Fruit fly (Drosophila melanogaster) whole organism, embryonic: ENCODE results near the gene CG4025.
A peak's percentile ranks its signal among the peaks of the same experiment; 100 is the strongest.

Experiments
- BEAF-32 ChIP-seq: fragments of 200-800 bp; sonication (Bioruptor generic); optimal IDR thresholded peaks from 3 replicates; lab custom pipeline; 2017; ENCODE audit warnings: missing biosample characterization, missing genetic modification characterization, mild to moderate bottlenecking, moderate library complexity, missing genetic modification reagents
- CG1024 ChIP-seq: fragments of 200-800 bp; sonication (Bioruptor generic); IDR thresholded peaks from 2 replicates; pipeline ENCODE4 v1.3.6; 2022; ENCODE audit warnings: missing biosample characterization, missing genetic modification characterization
- CG10431 ChIP-seq: fragments of 200-800 bp; sonication (Bioruptor generic); optimal IDR thresholded peaks from 3 replicates; lab custom pipeline; 2018; ENCODE audit warnings: missing biosample characterization, mild to moderate bottlenecking, missing genetic modification characterization
- CG11695 ChIP-seq: fragments of 200-800 bp; sonication (Bioruptor generic); IDR thresholded peaks from 3 replicates; pipeline ENCODE4 v1.3.6; 2022; ENCODE audit warnings: missing biosample characterization, missing genetic modification characterization
- CG11696 ChIP-seq: fragments of 200-800 bp; sonication (Bioruptor generic); IDR thresholded peaks from 2 replicates; pipeline ENCODE4 v1.3.6; 2022; ENCODE audit warnings: missing biosample characterization, missing genetic modification characterization
- CG12659 ChIP-seq: fragments of 200-800 bp; sonication (Bioruptor generic); optimal IDR thresholded peaks from 3 replicates; lab custom pipeline; 2017; ENCODE audit warnings: mild to moderate bottlenecking, missing biosample characterization, missing genetic modification reagents, missing genetic modification characterization
- CG13296 ChIP-seq: fragments of 200-800 bp; sonication (Bioruptor generic); optimal IDR thresholded peaks from 3 replicates; lab custom pipeline; 2018; ENCODE audit warnings: missing biosample characterization, mild to moderate bottlenecking, missing genetic modification characterization
- CG14860 ChIP-seq: fragments of 200-800 bp; sonication (Bioruptor generic); IDR thresholded peaks from 3 replicates; pipeline ENCODE4 v1.3.6; 2022; ENCODE audit warnings: missing biosample characterization, missing genetic modification characterization; ENCODE audit not compliant: partially characterized antibody
- CG15479 ChIP-seq: fragments of 200-800 bp; sonication (Bioruptor generic); optimal IDR thresholded peaks from 3 replicates; lab custom pipeline; 2019; ENCODE audit warnings: missing biosample characterization, mild to moderate bottlenecking, missing genetic modification characterization, moderate library complexity
- CG17802 ChIP-seq: fragments of 200-800 bp; sonication (Bioruptor generic); optimal IDR thresholded peaks from 2 replicates; lab custom pipeline; 2018; ENCODE audit warnings: missing biosample characterization, mild to moderate bottlenecking, missing genetic modification characterization, moderate library complexity
- CG18262 ChIP-seq: fragments of 200-800 bp; optimal IDR thresholded peaks from 3 replicates; lab custom pipeline; 2019; ENCODE audit warnings: missing biosample characterization, mild to moderate bottlenecking, missing genetic modification characterization, moderate library complexity
- CG33213 ChIP-seq: fragments of 200-800 bp; sonication (Bioruptor generic); optimal IDR thresholded peaks from 3 replicates; lab custom pipeline; 2016; ENCODE audit warnings: missing biosample characterization, missing genetic modification characterization
- CG3407 ChIP-seq: fragments of 200-800 bp; sonication (Bioruptor generic); optimal IDR thresholded peaks from 2 replicates; lab custom pipeline; 2018; ENCODE audit warnings: missing biosample characterization, mild to moderate bottlenecking, missing genetic modification characterization
- CG3995 ChIP-seq: fragments of 200-800 bp; sonication (Bioruptor generic); optimal IDR thresholded peaks from 3 replicates; lab custom pipeline; 2016; ENCODE audit warnings: missing biosample characterization, missing genetic modification characterization
- CG4328 ChIP-seq: fragments of 200-800 bp; sonication (Bioruptor generic); optimal IDR thresholded peaks from 3 replicates; lab custom pipeline; 2017; ENCODE audit warnings: missing biosample characterization, missing genetic modification reagents, missing genetic modification characterization
- CG4404 ChIP-seq: fragments of 200-800 bp; sonication (Bioruptor generic); IDR thresholded peaks from 2 replicates; pipeline ENCODE4 v1.3.6; 2022; ENCODE audit warnings: missing biosample characterization, missing genetic modification characterization
- CG6689 ChIP-seq: fragments of 200-800 bp; sonication (Bioruptor generic); IDR thresholded peaks from 2 replicates; pipeline ENCODE4 v1.3.6; 2022; ENCODE audit warnings: missing biosample characterization, missing genetic modification characterization
- CG6813 ChIP-seq: fragments of 200-800 bp; sonication (Bioruptor generic); optimal IDR thresholded peaks from 2 replicates; lab custom pipeline; 2017; ENCODE audit warnings: missing biosample characterization, missing genetic modification characterization, mild to moderate bottlenecking, moderate library complexity, missing genetic modification reagents
- CG7745 ChIP-seq: fragments of 200-800 bp; sonication (Bioruptor generic); optimal IDR thresholded peaks from 2 replicates; lab custom pipeline; 2018; ENCODE audit warnings: missing biosample characterization, mild to moderate bottlenecking, missing genetic modification characterization, moderate library complexity
- Dbx ChIP-seq: fragments of 200-800 bp; sonication (Bioruptor generic); IDR thresholded peaks from 3 replicates; pipeline ENCODE4 v1.3.6; 2022; ENCODE audit warnings: missing biosample characterization, missing genetic modification characterization
- Fer2 ChIP-seq: fragments of 200-800 bp; sonication (Bioruptor generic); optimal IDR thresholded peaks from 2 replicates; lab custom pipeline; 2018; ENCODE audit warnings: missing biosample characterization, mild to moderate bottlenecking, missing genetic modification characterization, moderate library complexity
- Gug ChIP-seq: fragments of 200-800 bp; sonication (Bioruptor generic); IDR thresholded peaks from 4 replicates; pipeline ENCODE4 v1.3.6; 2022; ENCODE audit warnings: missing biosample characterization, missing genetic modification characterization
- HHEX ChIP-seq: fragments of 200-800 bp; sonication (Bioruptor generic); optimal IDR thresholded peaks from 3 replicates; lab custom pipeline; 2017; ENCODE audit warnings: missing biosample characterization, mild to moderate bottlenecking, missing genetic modification characterization, missing genetic modification reagents
- Hey ChIP-seq: fragments of 200-800 bp; sonication (Bioruptor generic); optimal IDR thresholded peaks from 3 replicates; lab custom pipeline; 2018; ENCODE audit warnings: missing biosample characterization, mild to moderate bottlenecking, missing genetic modification characterization
- MBD-R2 ChIP-seq: fragments of 200-800 bp; sonication (Bioruptor generic); IDR thresholded peaks from 2 replicates; pipeline ENCODE4 v1.3.6; 2022; ENCODE audit warnings: missing biosample characterization, missing genetic modification characterization
- Myb ChIP-seq: fragments of 200-800 bp; sonication (Bioruptor generic); optimal IDR thresholded peaks from 2 replicates; lab custom pipeline; 2016; ENCODE audit warnings: missing biosample characterization, missing genetic modification characterization
- NFAT ChIP-seq: fragments of 200-800 bp; sonication (Bioruptor generic); IDR thresholded peaks from 2 replicates; pipeline ENCODE4 v1.3.6; 2022; ENCODE audit warnings: missing biosample characterization, missing genetic modification characterization
- NK7.1 ChIP-seq: fragments of 200-800 bp; sonication (Bioruptor generic); optimal IDR thresholded peaks from 3 replicates; lab custom pipeline; 2016; ENCODE audit warnings: missing biosample characterization, missing genetic modification characterization
- Neu2 ChIP-seq: fragments of 200-800 bp; sonication (Bioruptor generic); optimal IDR thresholded peaks from 3 replicates; lab custom pipeline; 2016; ENCODE audit warnings: missing biosample characterization, missing genetic modification characterization, borderline replicate concordance
- Pdp1 ChIP-seq, 2 experiments: fragments of 200-800 bp; sonication (Bioruptor generic); optimal IDR thresholded peaks; 3 replicates each; lab custom pipeline; 2016; ENCODE audit warnings: missing biosample characterization in 2 of 2, missing genetic modification characterization in 2 of 2, mild to moderate bottlenecking in 1 of 2, moderate library complexity in 1 of 2
- Side ChIP-seq: fragments of 200-800 bp; sonication (Bioruptor generic); optimal IDR thresholded peaks from 2 replicates; lab custom pipeline; 2016; ENCODE audit warnings: missing biosample characterization, missing genetic modification characterization
- crc ChIP-seq: fragments of 200-800 bp; sonication (Bioruptor generic); optimal IDR thresholded peaks from 2 replicates; lab custom pipeline; 2016; ENCODE audit warnings: missing biosample characterization, missing genetic modification characterization
- dpn ChIP-seq, 2 experiments: fragments of 200-800 bp; sonication (Bioruptor generic); optimal IDR thresholded peaks; 3 replicates each; lab custom pipeline; 2016; ENCODE audit warnings: missing biosample characterization in 2 of 2, missing genetic modification characterization in 2 of 2
- en ChIP-seq: fragments of 200-800 bp; sonication (Bioruptor generic); optimal IDR thresholded peaks from 2 replicates; lab custom pipeline; 2016; ENCODE audit warnings: missing biosample characterization, missing genetic modification characterization
- gem ChIP-seq: fragments of 200-800 bp; sonication (Bioruptor generic); optimal IDR thresholded peaks from 2 replicates; lab custom pipeline; 2019; ENCODE audit warnings: missing biosample characterization, mild to moderate bottlenecking, missing genetic modification characterization, moderate library complexity
- her ChIP-seq: fragments of 200-800 bp; sonication (Bioruptor generic); optimal IDR thresholded peaks from 2 replicates; lab custom pipeline; 2016; ENCODE audit warnings: missing biosample characterization, missing genetic modification characterization
- insv ChIP-seq, 2 experiments: fragments of 200-800 bp; sonication (Bioruptor generic); optimal IDR thresholded peaks; 3 replicates each; lab custom pipeline; 2016 to 2018; ENCODE audit warnings: missing biosample characterization in 2 of 2, missing genetic modification characterization in 2 of 2
- nom ChIP-seq: fragments of 200-800 bp; sonication (Bioruptor generic); optimal IDR thresholded peaks from 2 replicates; lab custom pipeline; 2017; ENCODE audit warnings: missing biosample characterization, missing genetic modification characterization, mild to moderate bottlenecking, moderate library complexity, missing genetic modification reagents
- pros ChIP-seq: fragments of 200-800 bp; sonication (Bioruptor generic); optimal IDR thresholded peaks from 3 replicates; lab custom pipeline; 2019; ENCODE audit warnings: missing biosample characterization, mild to moderate bottlenecking, missing genetic modification characterization, moderate library complexity
- sc ChIP-seq, 3 experiments: fragments of >200 bp in 2 of 3; fragments of 200-800 bp in 1 of 3; sonication (Bioruptor generic) in 1 of 3; optimal IDR thresholded peaks; 2 replicates in 2 of 3; 3 replicates in 1 of 3; lab custom pipeline; 2017; ENCODE audit warnings: mild to moderate bottlenecking in 1 of 3, missing biosample characterization in 1 of 3, missing genetic modification characterization in 1 of 3, missing genetic modification reagents in 1 of 3
- sd ChIP-seq: fragments of 200-800 bp; sonication (Bioruptor generic); optimal IDR thresholded peaks from 3 replicates; lab custom pipeline; 2018; ENCODE audit warnings: missing biosample characterization, mild to moderate bottlenecking, missing genetic modification characterization, moderate library complexity
- sim ChIP-seq: fragments of 200-800 bp; sonication (Bioruptor generic); IDR thresholded peaks from 2 replicates; pipeline ENCODE4 v1.3.6; 2022; ENCODE audit warnings: missing biosample characterization, missing genetic modification characterization
- tgo ChIP-seq: fragments of 200-800 bp; sonication (Bioruptor generic); IDR thresholded peaks from 3 replicates; pipeline ENCODE4 v1.3.6; 2022; ENCODE audit warnings: missing biosample characterization, missing genetic modification characterization
- tll ChIP-seq, 2 experiments: fragments of 200-800 bp in 1 of 2; fragments of >200 bp in 1 of 2; sonication (Bioruptor generic) in 1 of 2; optimal IDR thresholded peaks; 2 replicates each; lab custom pipeline; 2017 to 2019; ENCODE audit warnings: missing biosample characterization in 2 of 2, missing genetic modification characterization in 2 of 2, mild to moderate bottlenecking in 1 of 2, moderate library complexity in 1 of 2
- toy ChIP-seq: fragments of 200-800 bp; sonication (Bioruptor generic); IDR thresholded peaks from 2 replicates; pipeline ENCODE4 v1.3.6; 2022; ENCODE audit warnings: missing biosample characterization, missing genetic modification characterization
- ttk ChIP-seq: fragments of 200-800 bp; sonication (Bioruptor generic); IDR thresholded peaks from 2 replicates; pipeline ENCODE4 v2.1.2; 2022; ENCODE audit warnings: missing biosample characterization, missing genetic modification characterization
- unpg ChIP-seq: fragments of 200-800 bp; sonication (Bioruptor generic); optimal IDR thresholded peaks from 3 replicates; lab custom pipeline; 2018; ENCODE audit warnings: missing biosample characterization, mild to moderate bottlenecking, missing genetic modification characterization, moderate library complexity
- wek ChIP-seq: fragments of 200-800 bp; sonication (Bioruptor generic); optimal IDR thresholded peaks from 3 replicates; lab custom pipeline; 2018; ENCODE audit warnings: missing biosample characterization, mild to moderate bottlenecking, missing genetic modification characterization, moderate library complexity

The CG4025 gene

dm6 chrX:2083678-2084162 lies 7.0 kb downstream of the CG4025 start (continued):
- peak; percentile 69; the same call in 1 of the 3 replicates for TF ChIP-seq Dbx (GFP tag; lab: Robert Waterston, UW)
- TF ChIP-seq MBD-R2 (GFP tag; lab: Robert Waterston, UW), result peak; percentile 41; the same call in 1 of the 2 replicates
- TF ChIP-seq unpg (GFP tag; lab: Kevin White, UChicago), result peak; percentile 83
- TF ChIP-seq CG13296 (GFP tag; lab: Kevin White, UChicago), result peak; percentile 55
- TF ChIP-seq ttk (GFP tag; lab: Robert Waterston, UW), result peak; percentile 84
- TF ChIP-seq CG33213 (GFP tag; lab: Kevin White, UChicago), result peak; percentile 73
- TF ChIP-seq crc, result peak; percentile 62
- TF ChIP-seq Hey (tag; lab: Kevin White, UChicago), result no peak
- peak; percentile 68 for TF ChIP-seq Myb (GFP tag; lab: Kevin White, UChicago)
- TF ChIP-seq NFAT (GFP tag; lab: Robert Waterston, UW), result peak; percentile 62
- peak; percentile 82 for TF ChIP-seq CG12659
- peak; percentile 85 to 91 for TF ChIP-seq dpn (GFP tag; optimal IDR thresholded peaks at IDR 0.05; lab: Kevin White, UChicago)
- TF ChIP-seq Gug (GFP tag; lab: Robert Waterston, UW), result peak; percentile 84
- TF ChIP-seq pros, result peak; percentile 41
- peak; percentile 53 for TF ChIP-seq sd
- TF ChIP-seq wek, result peak; percentile 86
- TF ChIP-seq CG11696 (GFP tag; lab: Robert Waterston, UW), result peak; percentile 69; the same call in 1 of the 2 replicates
- TF ChIP-seq CG10431, result peak; percentile 29
- no peak for TF ChIP-seq CG3995 (GFP tag; lab: Kevin White, UChicago)
- peak; percentile 46; the same call in 1 of the 2 replicates for TF ChIP-seq sim (GFP tag; lab: Robert Waterston, UW)
- TF ChIP-seq CG3407 (GFP tag; lab: Kevin White, UChicago), result peak; percentile 75
- TF ChIP-seq CG11695, result peak; percentile 82
- TF ChIP-seq Side (GFP tag; lab: Kevin White, UChicago), result peak; percentile 82
- TF ChIP-seq Pdp1 (GFP tag; optimal IDR thresholded peaks at IDR 0.05; lab: Kevin White, UChicago), result peak; percentile 76 to 96
- peak; percentile 84 for TF ChIP-seq tgo (GFP tag; lab: Robert Waterston, UW)
- peak; percentile 42; the same call in 1 of the 2 replicates for TF ChIP-seq CG1024
- peak; percentile 8 for TF ChIP-seq CG4328
- peak; percentile 83 for TF ChIP-seq CG18262
- no peak for TF ChIP-seq CG15479
- peak; percentile 87 for TF ChIP-seq her (GFP tag; lab: Kevin White, UChicago)
- TF ChIP-seq CG17802 (tag; lab: Kevin White, UChicago), result peak; percentile 43
- TF ChIP-seq gem (tag; lab: Kevin White, UChicago), result peak; percentile 84
- 0 out of 2 replicates have a peak, but pooled peaks have one; percentile 50 for TF ChIP-seq toy (GFP tag; lab: Robert Waterston, UW)
- no peak for TF ChIP-seq BEAF-32 (GFP tag; lab: Kevin White, UChicago)
- TF ChIP-seq CG6689 (GFP tag; lab: Robert Waterston, UW), result peak; percentile 82
- no peak for TF ChIP-seq Neu2
- TF ChIP-seq sc (optimal IDR thresholded peaks at IDR 0.05; lab: Kevin White, UChicago), result no peak
- TF ChIP-seq sc (GFP tag; optimal IDR thresholded peaks at IDR 0.05; lab: Kevin White, UChicago), result peak; percentile 57
- TF ChIP-seq Fer2 (tag; lab: Kevin White, UChicago), result no peak
- TF ChIP-seq nom (GFP tag; lab: Kevin White, UChicago), result peak; percentile 83
- no peak for TF ChIP-seq tll (GFP tag; optimal IDR thresholded peaks at IDR 0.05; lab: Kevin White, UChicago)
- TF ChIP-seq CG6813 (GFP tag; lab: Kevin White, UChicago), result peak; percentile 66
- TF ChIP-seq CG4404 (GFP tag; lab: Robert Waterston, UW), result peak; percentile 67
- TF ChIP-seq HHEX (GFP tag; lab: Kevin White, UChicago), result peak; percentile 73
- TF ChIP-seq CG7745, result no peak
- TF ChIP-seq NK7.1, result peak; percentile 77
- peak; percentile 62 for TF ChIP-seq en (GFP tag; lab: Kevin White, UChicago)
- no peak for TF ChIP-seq CG14860
- no peak for TF ChIP-seq insv (GFP tag; optimal IDR thresholded peaks at IDR 0.05; lab: Kevin White, UChicago)
